Worm (Caenorhabditis elegans): Measurements from ENCODE around the gene F44G4.5.

Gene F44G4.5

ce11 chrII:8962206-8962605 is 38.0 kb downstream of the F44G4.5 start (continued):
- peak; percentile 75 for TF ChIP-seq ZK337.2 (GFP tag; IDR thresholded peaks at IDR 0.05)
- no peak for TF ChIP-seq duxl-1 (tag; optimal IDR thresholded peaks at IDR 0.05; ENCODE audit: poor library complexity)
- no peak for TF ChIP-seq vab-7 (GFP tag; IDR thresholded peaks at IDR 0.05)
- TF ChIP-seq zag-1 (tag; optimal IDR thresholded peaks at IDR 0.05) = no peak
- no peak for TF ChIP-seq madf-9 (GFP tag; conservative IDR thresholded peaks at IDR 0.05)
- no peak for TF ChIP-seq snpc-4 (tag; optimal IDR thresholded peaks at IDR 0.05)
- TF ChIP-seq daf-8 (GFP tag; IDR thresholded peaks at IDR 0.05) = no peak
- no peak for TF ChIP-seq egl-27 (tag; optimal IDR thresholded peaks at IDR 0.05)
- no peak for TF ChIP-seq set-16 (GFP tag; IDR thresholded peaks at IDR 0.05)
- TF ChIP-seq fos-1 (tag; optimal IDR thresholded peaks at IDR 0.05) = no peak
- TF ChIP-seq daf-19 (GFP tag; conservative IDR thresholded peaks at IDR 0.05) = no peak
- TF ChIP-seq unc-39 (tag; optimal IDR thresholded peaks at IDR 0.05) = no peak
- TF ChIP-seq hlh-30 (tag; optimal IDR thresholded peaks at IDR 0.05; ENCODE audit: insufficient read depth) = peak; percentile 5
- no peak for TF ChIP-seq jun-1 (tag; optimal IDR thresholded peaks at IDR 0.05)
- no peak for TF ChIP-seq lin-15B (tag; optimal IDR thresholded peaks at IDR 0.05)
- no peak for TF ChIP-seq ctbp-1 (GFP tag; IDR thresholded peaks at IDR 0.05)
- peak; percentile 54 for TF ChIP-seq nhr-11 (tag; optimal IDR thresholded peaks at IDR 0.05)
- no peak for TF ChIP-seq arid-1 (GFP tag; conservative IDR thresholded peaks at IDR 0.05)
- TF ChIP-seq Y75B8A.6 (GFP tag; IDR thresholded peaks at IDR 0.05) = no peak
- no peak for TF ChIP-seq lin-13 (GFP tag; optimal IDR thresholded peaks at IDR 0.05)
- no peak for TF ChIP-seq lin-39 (tag; optimal IDR thresholded peaks at IDR 0.05)
- no peak for TF ChIP-seq daf-12 (tag; optimal IDR thresholded peaks at IDR 0.05)
- no peak for TF ChIP-seq dmd-9 (GFP tag; IDR thresholded peaks at IDR 0.05)

DNA sequence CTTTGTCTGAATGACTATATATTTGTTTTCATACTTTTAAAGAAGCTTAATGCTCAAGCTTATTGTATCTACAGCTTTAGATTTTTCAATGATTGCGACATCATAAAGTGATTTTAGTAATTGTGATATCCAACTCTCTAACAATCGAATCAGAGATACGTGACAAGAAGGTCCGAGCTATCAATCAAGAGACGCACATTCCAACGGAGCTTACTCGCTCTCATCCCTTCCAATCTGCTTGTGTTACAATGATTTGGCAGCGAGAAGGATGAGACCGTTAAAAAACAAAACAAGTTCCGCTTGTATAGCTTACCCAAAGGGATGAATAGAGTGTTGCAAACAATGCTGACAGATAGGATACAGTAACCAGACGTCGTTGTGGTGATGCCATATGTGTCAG is 38.8 kb downstream of the F44G4.5 start:
- TF ChIP-seq unc-62 (GFP tag; optimal IDR thresholded peaks at IDR 0.05 in 1 of 2) (peak in 1 of 2 experiments; percentile 78), unc-62 (tag; optimal IDR thresholded peaks at IDR 0.05) (no peak), aha-1 (tag) (no peak), nhr-11 (tag; optimal IDR thresholded peaks at IDR 0.05) (peak; percentile 8)

ce11 chrII:8960414-8960813 is 39.8 kb downstream of the F44G4.5 start, which contains the start of gene cal-2:
Gene cal-2 (plus strand): TSS chrII:8960714.
- TF ChIP-seq mxl-3 (GFP tag; optimal IDR thresholded peaks at IDR 0.05) = no peak
- TF ChIP-seq R02D3.7 (tag; optimal IDR thresholded peaks at IDR 0.05) = no peak
- no peak for TF ChIP-seq vab-7 (GFP tag; IDR thresholded peaks at IDR 0.05)
- no peak for TF ChIP-seq T20F7.1 (GFP tag; optimal IDR thresholded peaks at IDR 0.05)
- TF ChIP-seq ZK546.5 (tag; optimal IDR thresholded peaks at IDR 0.05) = no peak
- no peak for TF ChIP-seq unc-62 (GFP tag; optimal IDR thresholded peaks at IDR 0.05 in 1 of 2)
- TF ChIP-seq unc-62 (tag; optimal IDR thresholded peaks at IDR 0.05) = no peak
- TF ChIP-seq F37D6.2 (tag; optimal IDR thresholded peaks at IDR 0.05) = no peak
- TF ChIP-seq ces-1 (GFP tag; optimal IDR thresholded peaks at IDR 0.05) = no peak
- no peak for TF ChIP-seq madf-9 (GFP tag; conservative IDR thresholded peaks at IDR 0.05)
- TF ChIP-seq nhr-6 (tag; optimal IDR thresholded peaks at IDR 0.05) = no peak
- no peak for TF ChIP-seq ceh-32 (tag; optimal IDR thresholded peaks at IDR 0.05; ENCODE audit: poor library complexity)
- no peak for TF ChIP-seq lin-1 (GFP tag; IDR thresholded peaks at IDR 0.05)

DNA sequence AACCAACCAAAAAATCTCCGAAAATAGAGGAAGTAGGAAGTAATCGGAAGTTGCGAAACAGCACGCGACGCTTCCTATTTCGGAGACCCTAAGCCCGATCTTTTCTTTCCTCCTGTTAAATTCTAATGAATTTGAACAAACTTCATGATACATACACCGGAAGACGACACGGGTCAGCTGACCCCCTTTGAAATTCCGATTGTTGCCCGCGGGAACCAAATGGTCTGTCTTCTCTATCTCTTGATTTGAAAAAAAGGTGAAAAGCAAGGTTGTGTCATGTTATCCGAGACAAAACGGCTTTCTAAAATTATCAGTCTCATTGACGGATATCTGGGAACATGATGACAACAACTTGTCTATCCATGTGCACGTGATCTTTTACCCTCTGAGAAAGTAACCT is 41.1 kb downstream of the F44G4.5 start:
- TF ChIP-seq nhr-76 (tag; optimal IDR thresholded peaks at IDR 0.05) = no peak
- TF ChIP-seq vab-7 (GFP tag; IDR thresholded peaks at IDR 0.05) = no peak
- no peak for TF ChIP-seq F37D6.2 (tag; optimal IDR thresholded peaks at IDR 0.05)
- peak in 1 of 2 experiments; percentile 32 for TF ChIP-seq daf-16 (GFP tag; optimal IDR thresholded peaks at IDR 0.05)
- TF ChIP-seq daf-16 (tag; optimal IDR thresholded peaks at IDR 0.05) = no peak
- no peak for TF ChIP-seq lin-39 (tag; optimal IDR thresholded peaks at IDR 0.05)
- no peak for TF ChIP-seq ZK337.2 (GFP tag; IDR thresholded peaks at IDR 0.05)
- no peak for TF ChIP-seq hif-1 (tag; optimal IDR thresholded peaks at IDR 0.05)
- TF ChIP-seq R02D3.7 (tag; optimal IDR thresholded peaks at IDR 0.05) = no peak
- TF ChIP-seq zfp-3 (GFP tag; conservative IDR thresholded peaks at IDR 0.05) = no peak
- TF ChIP-seq nhr-28 (tag; optimal IDR thresholded peaks at IDR 0.05) = peak; percentile 2
- TF ChIP-seq nhr-48 (tag; optimal IDR thresholded peaks at IDR 0.05) = no peak
- TF ChIP-seq T26A8.4 (GFP tag; IDR thresholded peaks at IDR 0.05) = no peak
- TF ChIP-seq Y48G9A.11 (GFP tag; IDR thresholded peaks at IDR 0.05) = no peak
- no peak for TF ChIP-seq mxl-3 (GFP tag; optimal IDR thresholded peaks at IDR 0.05)
- no peak for TF ChIP-seq nhr-111 (GFP tag; optimal IDR thresholded peaks at IDR 0.05)
- TF ChIP-seq lim-7 (GFP tag; IDR thresholded peaks at IDR 0.05) = no peak
- TF ChIP-seq dpl-1 (GFP tag; optimal IDR thresholded peaks at IDR 0.05) = no peak
- no peak for TF ChIP-seq lin-15B (tag; optimal IDR thresholded peaks at IDR 0.05)
- TF ChIP-seq lir-3 (tag; optimal IDR thresholded peaks at IDR 0.05) = no peak

Data from whole organism, L4 larva.